Fruit fly (Drosophila melanogaster) whole organism, embryonic: ENCODE measurements around the gene CG16758.

ENCODE experiments used
- Blimp-1 ChIP-seq: fragments of 200-800 bp; sonication (Bioruptor generic); optimal IDR thresholded peaks from 3 replicates; lab custom pipeline; 2018; ENCODE audit warnings: missing biosample characterization, missing genetic modification characterization, mild to moderate bottlenecking, moderate library complexity, missing genetic modification reagents
- CG1024 ChIP-seq: fragments of 200-800 bp; sonication (Bioruptor generic); IDR thresholded peaks from 2 replicates; pipeline ENCODE4 v1.3.6; 2022; ENCODE audit warnings: missing biosample characterization, missing genetic modification characterization
- CG10366 ChIP-seq: fragments of 200-800 bp; sonication (Bioruptor generic); IDR thresholded peaks from 2 replicates; pipeline ENCODE4 v1.3.6; 2022; ENCODE audit warnings: missing biosample characterization, missing genetic modification characterization
- CG10462 ChIP-seq: fragments of 200-800 bp; sonication (Bioruptor generic); optimal IDR thresholded peaks from 2 replicates; lab custom pipeline; 2016; ENCODE audit warnings: missing biosample characterization, missing genetic modification characterization
- CG11456 ChIP-seq: fragments of 200-800 bp; sonication (Bioruptor generic); IDR thresholded peaks from 3 replicates; pipeline ENCODE4 v1.3.6; 2022; ENCODE audit warnings: missing biosample characterization, missing genetic modification characterization
- CG12155 ChIP-seq: fragments of 200-800 bp; sonication (Bioruptor generic); optimal IDR thresholded peaks from 3 replicates; lab custom pipeline; 2016; ENCODE audit warnings: missing biosample characterization, missing genetic modification characterization
- CG15479 ChIP-seq: fragments of 200-800 bp; sonication (Bioruptor generic); optimal IDR thresholded peaks from 3 replicates; lab custom pipeline; 2019; ENCODE audit warnings: missing biosample characterization, mild to moderate bottlenecking, missing genetic modification characterization, moderate library complexity
- CG1602 ChIP-seq: fragments of 200-800 bp; sonication (Bioruptor generic); optimal IDR thresholded peaks from 3 replicates; lab custom pipeline; 2016; ENCODE audit warnings: missing biosample characterization, missing genetic modification characterization
- CG16813 ChIP-seq: fragments of 200-800 bp; sonication (Bioruptor generic); IDR thresholded peaks from 3 replicates; pipeline ENCODE4 v1.3.6; 2022; ENCODE audit warnings: missing biosample characterization, missing genetic modification characterization; ENCODE audit not compliant: partially characterized antibody
- CG17385 ChIP-seq: fragments of 200-800 bp; sonication (Bioruptor generic); optimal IDR thresholded peaks from 3 replicates; lab custom pipeline; 2018; ENCODE audit warnings: missing biosample characterization, mild to moderate bottlenecking, missing genetic modification characterization
- CG2202 ChIP-seq: fragments of 200-800 bp; sonication (Bioruptor generic); optimal IDR thresholded peaks from 2 replicates; lab custom pipeline; 2018; ENCODE audit warnings: missing biosample characterization, mild to moderate bottlenecking, missing genetic modification characterization
- CG30431 ChIP-seq: fragments of 200-800 bp; sonication (Bioruptor generic); optimal IDR thresholded peaks from 2 replicates; lab custom pipeline; 2017; ENCODE audit warnings: missing biosample characterization, missing genetic modification characterization
- CG32772 ChIP-seq: fragments of 200-800 bp; sonication (Bioruptor generic); IDR thresholded peaks from 2 replicates; pipeline ENCODE4 v1.3.6; 2022; ENCODE audit warnings: missing biosample characterization, missing genetic modification characterization
- CG3726 ChIP-seq: fragments of 200-800 bp; sonication (Bioruptor generic); IDR thresholded peaks from 3 replicates; pipeline ENCODE4, ENCODE4 v1.3.6; 2022; ENCODE audit warnings: missing biosample characterization, missing genetic modification characterization
- CG3995 ChIP-seq: fragments of 200-800 bp; sonication (Bioruptor generic); optimal IDR thresholded peaks from 3 replicates; lab custom pipeline; 2016; ENCODE audit warnings: missing biosample characterization, missing genetic modification characterization
- CG4360 ChIP-seq: fragments of 200-800 bp; sonication (Bioruptor generic); IDR thresholded peaks from 2 replicates; pipeline ENCODE4 v1.3.6; 2022; ENCODE audit warnings: missing biosample characterization, missing genetic modification characterization
- CG6683 ChIP-seq: fragments of 200-800 bp; sonication (Bioruptor generic); optimal IDR thresholded peaks from 2 replicates; lab custom pipeline; 2017; ENCODE audit warnings: missing biosample characterization, mild to moderate bottlenecking, missing genetic modification characterization, missing genetic modification reagents
- CG6765 ChIP-seq: fragments of 200-800 bp; sonication (Bioruptor generic); optimal IDR thresholded peaks from 3 replicates; lab custom pipeline; 2017; ENCODE audit warnings: missing biosample characterization, mild to moderate bottlenecking, missing genetic modification characterization
- CG8290 ChIP-seq, 3 experiments: fragments of 200-800 bp; sonication (Bioruptor generic); optimal IDR thresholded peaks; 2 replicates each; lab custom pipeline; 2016 to 2019; ENCODE audit warnings: missing biosample characterization in 3 of 3, missing genetic modification characterization in 3 of 3, mild to moderate bottlenecking in 2 of 3, moderate library complexity in 1 of 3
- CG8388 ChIP-seq: fragments of 200-800 bp; sonication (Bioruptor generic); optimal IDR thresholded peaks from 2 replicates; lab custom pipeline; 2019; ENCODE audit warnings: missing biosample characterization, mild to moderate bottlenecking, missing genetic modification characterization, moderate library complexity
- Chrac-16 ChIP-seq: fragments of 200-800 bp; sonication (Bioruptor generic); optimal IDR thresholded peaks from 3 replicates; lab custom pipeline; 2016; ENCODE audit warnings: missing biosample characterization, missing genetic modification characterization
- Dfd ChIP-seq, 2 experiments: fragments of >200 bp; optimal IDR thresholded peaks; 2 replicates each; lab custom pipeline; 2017; ENCODE audit warnings: missing biosample characterization in 2 of 2, missing genetic modification characterization in 2 of 2
- Gsc ChIP-seq: fragments of 200-800 bp; sonication (Bioruptor generic); IDR thresholded peaks from 2 replicates; pipeline ENCODE4 v1.3.6; 2022; ENCODE audit warnings: missing biosample characterization, missing genetic modification characterization
- HLH54F ChIP-seq: fragments of 200-800 bp; sonication (Bioruptor generic); optimal IDR thresholded peaks from 3 replicates; lab custom pipeline; 2016; ENCODE audit warnings: missing biosample characterization, missing genetic modification characterization
- Hr78 ChIP-seq, 2 experiments: fragments of 200-800 bp in 1 of 2; fragments of >200 bp in 1 of 2; sonication (Bioruptor generic) in 1 of 2; optimal IDR thresholded peaks; 2 replicates each; lab custom pipeline; 2017 to 2019; ENCODE audit warnings: missing biosample characterization in 2 of 2, missing genetic modification characterization in 2 of 2, mild to moderate bottlenecking in 1 of 2, moderate library complexity in 1 of 2
- MTF-1 ChIP-seq: fragments of 200-800 bp; sonication (Bioruptor generic); optimal IDR thresholded peaks from 2 replicates; lab custom pipeline; 2018; ENCODE audit warnings: missing biosample characterization, mild to moderate bottlenecking, missing genetic modification characterization, borderline replicate concordance
- PHDP ChIP-seq: fragments of 200-800 bp; sonication (Bioruptor generic); optimal IDR thresholded peaks from 3 replicates; lab custom pipeline; 2018; ENCODE audit warnings: missing biosample characterization, mild to moderate bottlenecking, missing genetic modification characterization, moderate library complexity
- Pdp1 ChIP-seq, 2 experiments: fragments of 200-800 bp; sonication (Bioruptor generic); optimal IDR thresholded peaks; 3 replicates each; lab custom pipeline; 2016; ENCODE audit warnings: missing biosample characterization in 2 of 2, missing genetic modification characterization in 2 of 2, mild to moderate bottlenecking in 1 of 2, moderate library complexity in 1 of 2
- Ssrp ChIP-seq: fragments of 200-800 bp; sonication (Bioruptor generic); optimal IDR thresholded peaks from 2 replicates; lab custom pipeline; 2018; ENCODE audit warnings: missing biosample characterization, mild to moderate bottlenecking, missing genetic modification characterization, moderate library complexity
- chm ChIP-seq: fragments of 200-800 bp; sonication (Bioruptor generic); IDR thresholded peaks from 2 replicates; pipeline ENCODE4 v1.3.6; 2022; ENCODE audit warnings: missing biosample characterization, missing genetic modification characterization
- chn ChIP-seq: fragments of 200-800 bp; sonication (Bioruptor generic); optimal IDR thresholded peaks from 2 replicates; lab custom pipeline; 2016; ENCODE audit warnings: missing biosample characterization, missing genetic modification characterization
- croc ChIP-seq: fragments of 200-800 bp; sonication (Bioruptor generic); conservative IDR thresholded peaks from 3 replicates; pipeline ENCODE4 v1.3.6; 2022; ENCODE audit warnings: missing biosample characterization, missing genetic modification characterization
- danr ChIP-seq: fragments of 200-800 bp; sonication (Bioruptor generic); IDR thresholded peaks from 2 replicates; pipeline ENCODE4 v1.3.6; 2022; ENCODE audit warnings: missing biosample characterization, missing genetic modification characterization
- dimm ChIP-seq: fragments of 200-800 bp; sonication (Bioruptor generic); IDR thresholded peaks from 2 replicates; pipeline ENCODE4 v1.3.6; 2022; ENCODE audit warnings: missing biosample characterization, missing genetic modification characterization
- dpn ChIP-seq, 2 experiments: fragments of 200-800 bp; sonication (Bioruptor generic); optimal IDR thresholded peaks; 3 replicates each; lab custom pipeline; 2016; ENCODE audit warnings: missing biosample characterization in 2 of 2, missing genetic modification characterization in 2 of 2
- fu2 ChIP-seq: fragments of 200-800 bp; sonication (Bioruptor generic); optimal IDR thresholded peaks from 2 replicates; lab custom pipeline; 2016; ENCODE audit warnings: missing biosample characterization, missing genetic modification characterization
- klu ChIP-seq: fragments of 200-800 bp; sonication (Bioruptor generic); IDR thresholded peaks from 2 replicates; pipeline ENCODE4 v1.3.6; 2022; ENCODE audit warnings: missing biosample characterization, missing genetic modification characterization
- onecut ChIP-seq: fragments of 200-800 bp; sonication (Bioruptor generic); IDR thresholded peaks from 2 replicates; pipeline ENCODE4 v1.3.6; 2022; ENCODE audit warnings: missing biosample characterization, missing genetic modification characterization
- psq ChIP-seq: fragments of 200-800 bp; sonication (Bioruptor generic); optimal IDR thresholded peaks from 2 replicates; lab custom pipeline; 2017; ENCODE audit warnings: missing biosample characterization, missing genetic modification characterization
- run ChIP-seq: fragments of 200-800 bp; sonication (Bioruptor generic); optimal IDR thresholded peaks from 3 replicates; lab custom pipeline; 2018; ENCODE audit warnings: missing biosample characterization, mild to moderate bottlenecking, missing genetic modification characterization
- sd ChIP-seq: fragments of 200-800 bp; sonication (Bioruptor generic); optimal IDR thresholded peaks from 3 replicates; lab custom pipeline; 2018; ENCODE audit warnings: missing biosample characterization, mild to moderate bottlenecking, missing genetic modification characterization, moderate library complexity
- shn ChIP-seq: fragments of 200-800 bp; sonication (Bioruptor generic); optimal IDR thresholded peaks from 3 replicates; lab custom pipeline; 2016; ENCODE audit warnings: missing biosample characterization, missing genetic modification characterization
- sisA ChIP-seq: fragments of 200-800 bp; sonication (Bioruptor generic); IDR thresholded peaks from 2 replicates; pipeline ENCODE4 v1.3.6; 2022; ENCODE audit warnings: missing biosample characterization, missing genetic modification characterization
- tx ChIP-seq: fragments of 200-800 bp; sonication (Bioruptor generic); optimal IDR thresholded peaks from 2 replicates; lab custom pipeline; 2016; ENCODE audit warnings: missing biosample characterization, missing genetic modification characterization

Gene CG16758

dm6 chr3L:2552116-2552843 lies 48.9 kb upstream of the CG16758 start (continued):
- TF ChIP-seq onecut (GFP tag; lab: Robert Waterston, UW), result peak; percentile 46; the same call in 1 of the 2 replicates
- peak; percentile 47; the same call in 1 of the 2 replicates for TF ChIP-seq CG1024 (GFP tag; lab: Robert Waterston, UW)
- TF ChIP-seq Hr78 (GFP tag; optimal IDR thresholded peaks at IDR 0.05; lab: Kevin White, UChicago), result peak in 1 of 2 experiments; percentile 36
- TF ChIP-seq sd (tag; lab: Kevin White, UChicago), result peak; percentile 26
- TF ChIP-seq psq, result peak; percentile 45
- peak; percentile 81 for TF ChIP-seq Blimp-1 (GFP tag; lab: Kevin White, UChicago)
- TF ChIP-seq HLH54F, result peak; percentile 51
- TF ChIP-seq CG8290 (GFP tag; optimal IDR thresholded peaks at IDR 0.05; lab: Kevin White, UChicago), result peak; percentile 14
- peak in 1 of 2 experiments; percentile 62 for TF ChIP-seq CG8290 (tag; optimal IDR thresholded peaks at IDR 0.05; lab: Kevin White, UChicago)
- peak; percentile 58 for TF ChIP-seq CG10366 (GFP tag; lab: Robert Waterston, UW)
- peak; percentile 47; the same call in 1 of the 2 replicates for TF ChIP-seq CG4360
- TF ChIP-seq shn (GFP tag; lab: Kevin White, UChicago), result peak; percentile 18
- TF ChIP-seq CG10462 (GFP tag; lab: Kevin White, UChicago), result peak; percentile 40
- TF ChIP-seq dpn (GFP tag; optimal IDR thresholded peaks at IDR 0.05; lab: Kevin White, UChicago), result peak; percentile 41 to 63
- TF ChIP-seq Dfd (GFP tag; optimal IDR thresholded peaks at IDR 0.05; lab: Kevin White, UChicago), result no peak
- TF ChIP-seq CG2202 (tag; lab: Kevin White, UChicago), result peak; percentile 69
- TF ChIP-seq CG8388 (GFP tag; lab: Kevin White, UChicago), result peak; percentile 71
- peak; percentile 55 for TF ChIP-seq CG12155 (GFP tag; lab: Kevin White, UChicago)
- no peak for TF ChIP-seq danr (GFP tag; lab: Robert Waterston, UW)
- TF ChIP-seq dimm, result no peak
- TF ChIP-seq chm (GFP tag; lab: Robert Waterston, UW), result peak; percentile 74
- peak; percentile 72 for TF ChIP-seq sisA (GFP tag; lab: Robert Waterston, UW)
- TF ChIP-seq Gsc (GFP tag; lab: Robert Waterston, UW), result no peak
- TF ChIP-seq CG15479 (GFP tag; lab: Kevin White, UChicago), result no peak
- TF ChIP-seq CG32772 (GFP tag; lab: Robert Waterston, UW), result peak; percentile 63
- peak; percentile 77 for TF ChIP-seq Ssrp (tag; lab: Kevin White, UChicago)
- TF ChIP-seq fu2 (GFP tag; lab: Kevin White, UChicago), result no peak
- no peak for TF ChIP-seq CG6765 (GFP tag; lab: Kevin White, UChicago)
- no peak for TF ChIP-seq klu (GFP tag; lab: Robert Waterston, UW)
- TF ChIP-seq CG11456 (GFP tag; lab: Robert Waterston, UW), result 0 out of 3 replicates have a peak, but pooled peaks have one; percentile 62
- peak; percentile 70 for TF ChIP-seq chn (GFP tag; lab: Kevin White, UChicago)
- TF ChIP-seq run (tag; lab: Kevin White, UChicago), result no peak
- 0 out of 3 replicates have a peak, but pooled peaks have one; percentile 31 for TF ChIP-seq croc
- TF ChIP-seq CG1602 (GFP tag; lab: Kevin White, UChicago), result peak; percentile 48
- peak; percentile 76 for TF ChIP-seq PHDP (tag; lab: Kevin White, UChicago)
- TF ChIP-seq CG16813, result no peak
- peak; percentile 48 for TF ChIP-seq tx (GFP tag; lab: Kevin White, UChicago)
- no peak for TF ChIP-seq CG3995
- peak; percentile 37 for TF ChIP-seq CG30431 (GFP tag; lab: Kevin White, UChicago)
- TF ChIP-seq CG3726 (GFP tag; lab: Robert Waterston, UW), result no peak
- TF ChIP-seq MTF-1, result peak; percentile 34
- peak; percentile 29 to 59 for TF ChIP-seq Pdp1 (GFP tag; optimal IDR thresholded peaks at IDR 0.05; lab: Kevin White, UChicago)
- peak; percentile 57 for TF ChIP-seq Chrac-16 (GFP tag; lab: Kevin White, UChicago)
- peak; percentile 47 for TF ChIP-seq CG17385 (GFP tag; lab: Kevin White, UChicago)
- peak; percentile 40 for TF ChIP-seq CG6683 (GFP tag; lab: Kevin White, UChicago)
